Fruit fly (Drosophila melanogaster): ENCODE measurements around the gene Nt5a.

The Nt5a gene

DNA sequence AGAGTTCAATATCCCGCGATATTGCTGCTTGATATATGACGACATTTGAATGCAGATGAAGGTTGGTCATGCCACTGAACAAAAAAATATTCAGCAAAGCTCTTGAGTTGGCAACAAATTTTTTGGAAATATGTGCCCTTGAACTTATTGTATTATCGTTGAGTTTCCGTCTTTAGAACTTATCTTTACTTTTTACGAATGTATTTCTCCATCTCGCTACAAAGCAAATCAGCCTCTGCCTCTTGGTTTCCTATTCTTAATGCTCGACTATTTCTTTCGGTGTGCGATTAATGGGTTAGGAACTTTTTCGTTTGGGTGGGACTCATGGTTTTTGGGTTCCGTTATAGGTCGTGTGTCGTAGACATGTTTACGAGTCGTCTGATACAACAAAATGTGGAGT is 15.9 kb upstream of the Nt5a start (continued):
- TF ChIP-seq CG18619 (GFP tag; optimal IDR thresholded peaks at IDR 0.05) (peak; percentile 5), ash1 (GFP tag; optimal IDR thresholded peaks at IDR 0.05) (no peak), CG3838 (GFP tag; optimal IDR thresholded peaks at IDR 0.05) (peak; percentile 18), CG31441 (GFP tag; IDR thresholded peaks at IDR 0.05) (peak; percentile 71), Dip3 (GFP tag; optimal IDR thresholded peaks at IDR 0.05) (peak; percentile 44), CG2199 (GFP tag; IDR thresholded peaks at IDR 0.05) (0 out of 3 replicates have a peak, but pooled peaks have one; percentile 53), CG12744 (GFP tag; optimal IDR thresholded peaks at IDR 0.05) (no peak), nau (GFP tag; optimal IDR thresholded peaks at IDR 0.05) (peak; percentile 25), ase (GFP tag; IDR thresholded peaks at IDR 0.05) (0 out of 3 replicates have a peak, but pooled peaks have one; percentile 13), ato (GFP tag; IDR thresholded peaks at IDR 0.05; ENCODE audit: partially characterized antibody) (no peak), CG2129 (GFP tag; IDR thresholded peaks at IDR 0.05; ENCODE audit: partially characterized antibody) (no peak), CG10959 (GFP tag; IDR thresholded peaks at IDR 0.05) (peak; percentile 44; the same call in 1 of the 2 replicates), Mes4 (GFP tag; optimal IDR thresholded peaks at IDR 0.05) (peak; percentile 69), CG9932 (GFP tag; IDR thresholded peaks at IDR 0.05) (peak; percentile 22; the same call in 1 of the 2 replicates), CG17568 (GFP tag; optimal IDR thresholded peaks at IDR 0.05) (peak; percentile 66), slou (GFP tag; optimal IDR thresholded peaks at IDR 0.05) (no peak), Fer1 (GFP tag; optimal IDR thresholded peaks at IDR 0.05) (no peak), CG9727 (GFP tag; optimal IDR thresholded peaks at IDR 0.05) (peak; percentile 34), CG10147 (GFP tag; optimal IDR thresholded peaks at IDR 0.05) (peak; percentile 44), CTCF (GFP tag; optimal IDR thresholded peaks at IDR 0.05) (no peak), Deaf1 (tag; optimal IDR thresholded peaks at IDR 0.05) (peak; percentile 44), cato (GFP tag; optimal IDR thresholded peaks at IDR 0.05; ENCODE audit: borderline replicate concordance) (peak; percentile 38), CG33213 (GFP tag; optimal IDR thresholded peaks at IDR 0.05) (peak; percentile 45), gsb-n (tag; optimal IDR thresholded peaks at IDR 0.05) (peak; percentile 75), oc (tag; optimal IDR thresholded peaks at IDR 0.05) (peak; percentile 77), fd102C (GFP tag; optimal IDR thresholded peaks at IDR 0.05) (no peak), Max (GFP tag; optimal IDR thresholded peaks at IDR 0.05) (peak; percentile 2), NC2α (GFP tag; optimal IDR thresholded peaks at IDR 0.05) (peak; percentile 74), ranshi (GFP tag; IDR thresholded peaks at IDR 0.05) (peak; percentile 59; the same call in 1 of the 2 replicates), Atf3 (GFP tag; optimal IDR thresholded peaks at IDR 0.05) (peak; percentile 77), mam (GFP tag; optimal IDR thresholded peaks at IDR 0.05) (peak; percentile 28), luna (GFP tag; optimal IDR thresholded peaks at IDR 0.05) (no peak), prd (optimal IDR thresholded peaks at IDR 0.05) (no peak), prd (GFP tag; IDR thresholded peaks at IDR 0.05) (peak; percentile 63; the same call in 2 of the 3 replicates), ci (GFP tag; IDR thresholded peaks at IDR 0.05) (peak; percentile 70), Ravus (GFP tag; IDR thresholded peaks at IDR 0.05) (no peak), MBD-R2 (GFP tag; IDR thresholded peaks at IDR 0.05) (no peak), jumu (GFP tag; optimal IDR thresholded peaks at IDR 0.05) (peak; percentile 72), CG6654 (GFP tag; optimal IDR thresholded peaks at IDR 0.05) (peak; percentile 37), CG12236 (GFP tag; optimal IDR thresholded peaks at IDR 0.05) (peak; percentile 67), ttk (GFP tag; IDR thresholded peaks at IDR 0.05) (peak; percentile 32; the same call in 1 of the 2 replicates), CG6689 (GFP tag; IDR thresholded peaks at IDR 0.05) (peak; percentile 72), Vsx1 (GFP tag; optimal IDR thresholded peaks at IDR 0.05) (peak; percentile 3), Oli (tag; optimal IDR thresholded peaks at IDR 0.05) (peak; percentile 82), CG34422 (GFP tag; IDR thresholded peaks at IDR 0.05) (peak; percentile 23; the same call in 1 of the 3 replicates), Elba2 (GFP tag; optimal IDR thresholded peaks at IDR 0.05) (no peak), CG3726 (GFP tag; IDR thresholded peaks at IDR 0.05) (no peak), crc (GFP tag; optimal IDR thresholded peaks at IDR 0.05) (peak; percentile 38), tna (GFP tag; IDR thresholded peaks at IDR 0.05; ENCODE audit: partially characterized antibody) (no peak), row (GFP tag; IDR thresholded peaks at IDR 0.05) (peak; percentile 80), esg (GFP tag; conservative IDR thresholded peaks at IDR 0.05) (peak; percentile 62), ssp (GFP tag; IDR thresholded peaks at IDR 0.05) (peak; percentile 59)
